Worm (Caenorhabditis elegans) whole organism, L2 larva: ENCODE results near the gene F47B10.9.

ENCODE experiments used
- Y55F3AM.14 ChIP-seq: fragments of 200-800 bp; sonication (Bioruptor generic); optimal IDR thresholded peaks from 2 replicates; lab custom pipeline; 2018; ENCODE audit warnings: mild to moderate bottlenecking, missing genetic modification characterization, missing compliant biosample characterization
- ama-1 ChIP-seq: fragments of 150-350 bp; optimal IDR thresholded peaks from 2 replicates; lab custom pipeline; 2018; ENCODE audit warnings: inconsistent platforms
- dmd-4 ChIP-seq: sonication (generic microtip); optimal IDR thresholded peaks from 2 replicates; lab custom pipeline; 2017; ENCODE audit warnings: missing biosample characterization, missing genetic modification characterization
- elt-3 ChIP-seq: sonication (generic microtip); optimal IDR thresholded peaks from 2 replicates; lab custom pipeline; 2017; ENCODE audit warnings: missing biosample characterization, missing genetic modification characterization
- gmeb-1 ChIP-seq: fragments of 150-350 bp; optimal IDR thresholded peaks from 2 replicates; lab custom pipeline; 2014; ENCODE audit warnings: missing biosample characterization, missing genetic modification characterization
- lin-13 ChIP-seq: fragments of 150-350 bp; optimal IDR thresholded peaks from 2 replicates; lab custom pipeline; 2014; ENCODE audit warnings: missing biosample characterization, missing genetic modification reagents, missing genetic modification characterization
- lsy-2 ChIP-seq, 2 experiments: fragments of 150-350 bp in 1 of 2; sonication (generic microtip) in 1 of 2; optimal IDR thresholded peaks; 2 replicates each; lab custom pipeline; 2014 to 2017; ENCODE audit warnings: missing biosample characterization in 2 of 2, missing genetic modification characterization in 2 of 2
- nhr-21 ChIP-seq: fragments of 150-350 bp; optimal IDR thresholded peaks from 2 replicates; lab custom pipeline; 2014; ENCODE audit warnings: missing biosample characterization, missing genetic modification characterization
- sma-9 ChIP-seq, 2 experiments: fragments of 150-350 bp in 1 of 2; sonication (generic microtip) in 1 of 2; optimal IDR thresholded peaks; 2 replicates each; lab custom pipeline; 2014 to 2016; ENCODE audit warnings: missing genetic modification characterization in 2 of 2, mild to moderate bottlenecking in 1 of 2, missing biosample characterization in 1 of 2, missing compliant biosample characterization in 1 of 2, missing genetic modification reagents in 1 of 2, moderate library complexity in 1 of 2
- snpc-4 ChIP-seq: fragments of 150-350 bp; optimal IDR thresholded peaks from 2 replicates; lab custom pipeline; 2014; ENCODE audit warnings: missing biosample characterization, missing genetic modification characterization
- unc-62 ChIP-seq: fragments of 150-350 bp; optimal IDR thresholded peaks from 2 replicates; lab custom pipeline; 2014; ENCODE audit warnings: missing biosample characterization, missing genetic modification reagents, missing genetic modification characterization
- zag-1 ChIP-seq: fragments of 150-350 bp; optimal IDR thresholded peaks from 2 replicates; lab custom pipeline; 2014; ENCODE audit warnings: missing biosample characterization, missing genetic modification characterization
- ztf-11 ChIP-seq: sonication (generic microtip); optimal IDR thresholded peaks from 2 replicates; lab custom pipeline; 2017; ENCODE audit warnings: missing biosample characterization, missing genetic modification characterization
- ztf-4 ChIP-seq: fragments of 150-350 bp; optimal IDR thresholded peaks from 2 replicates; lab custom pipeline; 2014; ENCODE audit warnings: missing biosample characterization, missing genetic modification characterization

- TF ChIP-seq sma-9 (GFP tag; optimal IDR thresholded peaks at IDR 0.05; lab: Kevin White, UChicago) = no peak
- no peak for TF ChIP-seq sma-9 (tag; optimal IDR thresholded peaks at IDR 0.05; lab: Kevin White, UChicago)
- TF ChIP-seq zag-1 (tag; lab: Kevin White, UChicago) = no peak
- no peak for TF ChIP-seq ama-1 (lab: Kevin White, UChicago)
- no peak for TF ChIP-seq ztf-4
- TF ChIP-seq elt-3 = no peak
- TF ChIP-seq ztf-11 (tag; lab: Kevin White, UChicago) = no peak
- TF ChIP-seq unc-62 (GFP tag; lab: Kevin White, UChicago) = no peak
- TF ChIP-seq Y55F3AM.14 (GFP tag; lab: Kevin White, UChicago) = no peak
- TF ChIP-seq dmd-4 = no peak
- no peak for TF ChIP-seq lsy-2 (tag; optimal IDR thresholded peaks at IDR 0.05; lab: Kevin White, UChicago)
- no peak for TF ChIP-seq nhr-21 (tag; lab: Kevin White, UChicago)
- TF ChIP-seq lin-13 (GFP tag; lab: Kevin White, UChicago) = no peak
- TF ChIP-seq snpc-4 (tag; lab: Kevin White, UChicago) = no peak
- TF ChIP-seq gmeb-1 (tag; lab: Kevin White, UChicago) = no peak
Observed at ce11 chrX:10916194-10916593, 2.3 kb upstream of the F47B10.9 start.
